In genomic region chr2L:3472242-3472641, dm6 we compare ENCODE assay signal across 1 fruit fly cellular context.
TF ChIP-seq lines count a peak whose summit lies in the region.

Gene Pgant4, plus strand, starts transcription at chr2L:3472603.

TF ChIP-seq in whole organism, embryonic, 481 proteins besides CTCF, POLR2A, EP300 and RAD21 (continued from another document and continues in another):
- TF ChIP-seq bcd (GFP tag; optimal IDR thresholded peaks at IDR 0.05; lab: Kevin White, UChicago) (peak; percentile 31), CG8089 (GFP tag; optimal IDR thresholded peaks at IDR 0.05; lab: Kevin White, UChicago) (peak; percentile 39), CG6254 (GFP tag; optimal IDR thresholded peaks at IDR 0.05; lab: Kevin White, UChicago) (no peak), Dp (GFP tag; optimal IDR thresholded peaks at IDR 0.05; lab: Kevin White, UChicago) (peak; percentile 97), CG2202 (tag; optimal IDR thresholded peaks at IDR 0.05; lab: Kevin White, UChicago) (no peak), CG14860 (GFP tag; IDR thresholded peaks at IDR 0.05; lab: Robert Waterston, UW; ENCODE audit: partially characterized antibody) (no peak), sim (GFP tag; IDR thresholded peaks at IDR 0.05; lab: Robert Waterston, UW) (no peak), Mrtf (GFP tag; IDR thresholded peaks at IDR 0.05; lab: Robert Waterston, UW) (peak; percentile 79; the same call in 2 of the 3 replicates), br (optimal IDR thresholded peaks at IDR 0.05; lab: Kevin White, UChicago) (no peak), HLH54F (GFP tag; optimal IDR thresholded peaks at IDR 0.05; lab: Kevin White, UChicago) (peak; percentile 13), Awh (GFP tag; IDR thresholded peaks at IDR 0.05; lab: Robert Waterston, UW) (0 out of 2 replicates have a peak, but pooled peaks have one; percentile 29), Atf6 (GFP tag; IDR thresholded peaks at IDR 0.05; lab: Robert Waterston, UW) (peak; percentile 68), pfk (GFP tag; optimal IDR thresholded peaks at IDR 0.05; lab: Kevin White, UChicago) (no peak), D19B (GFP tag; optimal IDR thresholded peaks at IDR 0.05; lab: Kevin White, UChicago) (no peak), CG8924 (tag; optimal IDR thresholded peaks at IDR 0.05; lab: Kevin White, UChicago) (no peak), CG10431 (GFP tag; optimal IDR thresholded peaks at IDR 0.05; lab: Kevin White, UChicago) (no peak), Mes4 (GFP tag; optimal IDR thresholded peaks at IDR 0.05; lab: Kevin White, UChicago) (no peak), CG12219 (GFP tag; optimal IDR thresholded peaks at IDR 0.05; lab: Kevin White, UChicago) (no peak), sr (GFP tag; IDR thresholded peaks at IDR 0.05; lab: Robert Waterston, UW) (peak; percentile 36; the same call in 1 of the 3 replicates), jigr1 (GFP tag; IDR thresholded peaks at IDR 0.05; lab: Robert Waterston, UW) (no peak), ara (GFP tag; IDR thresholded peaks at IDR 0.05; lab: Robert Waterston, UW) (0 out of 2 replicates have a peak, but pooled peaks have one; percentile 17), eve (GFP tag; optimal IDR thresholded peaks at IDR 0.05; lab: Kevin White, UChicago) (no peak), HmgD (GFP tag; optimal IDR thresholded peaks at IDR 0.05; lab: Kevin White, UChicago) (peak; percentile 1), sc (optimal IDR thresholded peaks at IDR 0.05; lab: Kevin White, UChicago) (no peak), sc (GFP tag; optimal IDR thresholded peaks at IDR 0.05; lab: Kevin White, UChicago) (no peak), Rfx (GFP tag; IDR thresholded peaks at IDR 0.05; lab: Robert Waterston, UW) (peak; percentile 88), CG4854 (GFP tag; optimal IDR thresholded peaks at IDR 0.05; lab: Kevin White, UChicago) (peak; percentile 26), Nf-YC (tag; optimal IDR thresholded peaks at IDR 0.05; lab: Kevin White, UChicago) (peak; percentile 37), tgo (GFP tag; IDR thresholded peaks at IDR 0.05; lab: Robert Waterston, UW) (peak; percentile 65; the same call in 2 of the 3 replicates), CG11696 (GFP tag; IDR thresholded peaks at IDR 0.05; lab: Robert Waterston, UW) (no peak), CG5953 (GFP tag; IDR thresholded peaks at IDR 0.05; lab: Robert Waterston, UW) (no peak), Ets97D (GFP tag; optimal IDR thresholded peaks at IDR 0.05; lab: Kevin White, UChicago) (no peak), Pdp1 (GFP tag; optimal IDR thresholded peaks at IDR 0.05; lab: Kevin White, UChicago) (peak; percentile 10 to 58), unc-4 (GFP tag; IDR thresholded peaks at IDR 0.05; lab: Robert Waterston, UW; ENCODE audit: partially characterized antibody) (no peak), Atf-2 (GFP tag; optimal IDR thresholded peaks at IDR 0.05; lab: Kevin White, UChicago) (no peak), CG7928 (GFP tag; optimal IDR thresholded peaks at IDR 0.05; lab: Kevin White, UChicago) (no peak), Elba2 (GFP tag; optimal IDR thresholded peaks at IDR 0.05; lab: Kevin White, UChicago) (peak; percentile 55), sima (GFP tag; optimal IDR thresholded peaks at IDR 0.05; lab: Kevin White, UChicago) (no peak), gfzf (GFP tag; optimal IDR thresholded peaks at IDR 0.05; lab: Kevin White, UChicago) (no peak), zf30C (GFP tag; optimal IDR thresholded peaks at IDR 0.05; lab: Kevin White, UChicago) (no peak), wek (GFP tag; optimal IDR thresholded peaks at IDR 0.05; lab: Kevin White, UChicago) (peak; percentile 18), Dref (GFP tag; IDR thresholded peaks at IDR 0.05; lab: Robert Waterston, UW) (peak; percentile 36; the same call in 1 of the 2 replicates), Blimp-1 (GFP tag; optimal IDR thresholded peaks at IDR 0.05; lab: Kevin White, UChicago) (no peak), CG7357 (GFP tag; IDR thresholded peaks at IDR 0.05; lab: Robert Waterston, UW) (peak; percentile 43; the same call in 1 of the 3 replicates), CG2875 (GFP tag; optimal IDR thresholded peaks at IDR 0.05; lab: Kevin White, UChicago) (peak; percentile 25), ATbp (GFP tag; optimal IDR thresholded peaks at IDR 0.05; lab: Kevin White, UChicago) (no peak), CG43689 (GFP tag; IDR thresholded peaks at IDR 0.05; lab: Robert Waterston, UW) (no peak), CG17568 (GFP tag; optimal IDR thresholded peaks at IDR 0.05; lab: Kevin White, UChicago) (no peak), CG3847 (GFP tag; IDR thresholded peaks at IDR 0.05; lab: Robert Waterston, UW) (peak; percentile 62), Oli (tag; optimal IDR thresholded peaks at IDR 0.05; lab: Kevin White, UChicago) (peak; percentile 30), klu (GFP tag; IDR thresholded peaks at IDR 0.05; lab: Robert Waterston, UW) (0 out of 2 replicates have a peak, but pooled peaks have one; percentile 20), CrebB (tag; optimal IDR thresholded peaks at IDR 0.05; lab: Kevin White, UChicago) (no peak), Ada2b (GFP tag; IDR thresholded peaks at IDR 0.05; lab: Robert Waterston, UW) (no peak), Aef1 (GFP tag; IDR thresholded peaks at IDR 0.05; lab: Robert Waterston, UW) (peak; percentile 60; the same call in 2 of the 3 replicates), vfl (GFP tag; optimal IDR thresholded peaks at IDR 0.05; lab: Kevin White, UChicago) (no peak), Vsx1 (GFP tag; optimal IDR thresholded peaks at IDR 0.05; lab: Kevin White, UChicago) (no peak), lmd (GFP tag; IDR thresholded peaks at IDR 0.05; lab: Robert Waterston, UW) (peak; percentile 60), CG13775 (GFP tag; optimal IDR thresholded peaks at IDR 0.05; lab: Kevin White, UChicago) (peak; percentile 37), Fer2 (tag; optimal IDR thresholded peaks at IDR 0.05; lab: Kevin White, UChicago) (no peak), Doc2 (GFP tag; IDR thresholded peaks at IDR 0.05; lab: Robert Waterston, UW) (no peak), dmrt11E (tag; optimal IDR thresholded peaks at IDR 0.05; lab: Kevin White, UChicago) (peak; percentile 22), CG6683 (GFP tag; optimal IDR thresholded peaks at IDR 0.05; lab: Kevin White, UChicago) (no peak), dm (GFP tag; optimal IDR thresholded peaks at IDR 0.05; lab: Kevin White, UChicago) (no peak), h (optimal IDR thresholded peaks at IDR 0.05; lab: Kevin White, UChicago) (no peak), fu2 (GFP tag; optimal IDR thresholded peaks at IDR 0.05; lab: Kevin White, UChicago) (no peak), sens-2 (GFP tag; IDR thresholded peaks at IDR 0.05; lab: Robert Waterston, UW) (peak; percentile 41; the same call in 1 of the 2 replicates), cwo (GFP tag; optimal IDR thresholded peaks at IDR 0.05; lab: Kevin White, UChicago) (no peak), CG12769 (tag; optimal IDR thresholded peaks at IDR 0.05; lab: Kevin White, UChicago) (no peak), ash1 (GFP tag; optimal IDR thresholded peaks at IDR 0.05; lab: Kevin White, UChicago) (no peak), CG12104 (GFP tag; optimal IDR thresholded peaks at IDR 0.05; lab: Kevin White, UChicago) (no peak), CG15514 (GFP tag; optimal IDR thresholded peaks at IDR 0.05; lab: Kevin White, UChicago) (peak; percentile 53), ro (GFP tag; IDR thresholded peaks at IDR 0.05; lab: Robert Waterston, UW) (peak; percentile 29; the same call in 1 of the 2 replicates), nmo (GFP tag; optimal IDR thresholded peaks at IDR 0.05; lab: Kevin White, UChicago) (peak; percentile 46), tna (GFP tag; IDR thresholded peaks at IDR 0.05; lab: Robert Waterston, UW; ENCODE audit: partially characterized antibody) (no peak), CG17361 (GFP tag; IDR thresholded peaks at IDR 0.05; lab: Robert Waterston, UW) (peak; percentile 57; the same call in 1 of the 3 replicates), jumu (GFP tag; optimal IDR thresholded peaks at IDR 0.05; lab: Kevin White, UChicago) (no peak), CG2199 (GFP tag; IDR thresholded peaks at IDR 0.05; lab: Robert Waterston, UW) (peak; percentile 79), CG6689 (GFP tag; IDR thresholded peaks at IDR 0.05; lab: Robert Waterston, UW) (peak; percentile 37; the same call in 1 of the 2 replicates), chif (GFP tag; optimal IDR thresholded peaks at IDR 0.05; lab: Kevin White, UChicago) (peak; percentile 1 to 48), H15 (GFP tag; IDR thresholded peaks at IDR 0.05; lab: Robert Waterston, UW) (peak; percentile 69; the same call in 2 of the 3 replicates), Dip2 (GFP tag; IDR thresholded peaks at IDR 0.05; lab: Robert Waterston, UW) (peak; percentile 98), ase (GFP tag; IDR thresholded peaks at IDR 0.05; lab: Robert Waterston, UW) (peak; percentile 52; the same call in 1 of the 3 replicates), Jarid2 (GFP tag; optimal IDR thresholded peaks at IDR 0.05; lab: Kevin White, UChicago) (no peak), tin (GFP tag; optimal IDR thresholded peaks at IDR 0.05; lab: Kevin White, UChicago) (peak; percentile 71), Med (GFP tag; lab: Kevin White, UChicago) (peak; percentile 83), CG2889 (GFP tag; IDR thresholded peaks at IDR 0.05; lab: Robert Waterston, UW) (peak; percentile 40; the same call in 1 of the 3 replicates), CG4424 (GFP tag; optimal IDR thresholded peaks at IDR 0.05; lab: Kevin White, UChicago) (peak; percentile 56), CG34376 (GFP tag; optimal IDR thresholded peaks at IDR 0.05; lab: Kevin White, UChicago) (peak; percentile 13), en (GFP tag; optimal IDR thresholded peaks at IDR 0.05; lab: Kevin White, UChicago) (no peak), Fer3 (tag; optimal IDR thresholded peaks at IDR 0.05; lab: Kevin White, UChicago) (no peak), Dfd (GFP tag; optimal IDR thresholded peaks at IDR 0.05; lab: Kevin White, UChicago) (no peak), Rx (GFP tag; IDR thresholded peaks at IDR 0.05; lab: Robert Waterston, UW) (peak; percentile 40; the same call in 1 of the 2 replicates), ato (GFP tag; IDR thresholded peaks at IDR 0.05; lab: Robert Waterston, UW; ENCODE audit: partially characterized antibody) (no peak), YL-1 (GFP tag; optimal IDR thresholded peaks at IDR 0.05; lab: Kevin White, UChicago) (no peak), Nf-YA (GFP tag; IDR thresholded peaks at IDR 0.05; lab: Robert Waterston, UW) (peak; percentile 15; the same call in 1 of the 2 replicates), TFAM (GFP tag; optimal IDR thresholded peaks at IDR 0.05; lab: Kevin White, UChicago) (no peak), CG7372 (GFP tag; IDR thresholded peaks at IDR 0.05; lab: Robert Waterston, UW) (peak; percentile 55; the same call in 1 of the 2 replicates), CG14710 (tag; optimal IDR thresholded peaks at IDR 0.05; lab: Kevin White, UChicago) (no peak), Hr39 (optimal IDR thresholded peaks at IDR 0.05; lab: Kevin White, UChicago) (no peak), Antp (GFP tag; optimal IDR thresholded peaks at IDR 0.05; lab: Kevin White, UChicago) (peak; percentile 60), CG42726 (GFP tag; IDR thresholded peaks at IDR 0.05; lab: Robert Waterston, UW; ENCODE audit: partially characterized antibody) (peak; percentile 81), CG11504 (tag; optimal IDR thresholded peaks at IDR 0.05; lab: Kevin White, UChicago) (no peak), CG7987 (GFP tag; optimal IDR thresholded peaks at IDR 0.05; lab: Kevin White, UChicago) (peak; percentile 38), seq (GFP tag; IDR thresholded peaks at IDR 0.05; lab: Robert Waterston, UW) (no peak), CG12299 (tag; optimal IDR thresholded peaks at IDR 0.05; lab: Kevin White, UChicago) (no peak), NC2α (GFP tag; optimal IDR thresholded peaks at IDR 0.05; lab: Kevin White, UChicago) (no peak), Hey (tag; optimal IDR thresholded peaks at IDR 0.05; lab: Kevin White, UChicago) (no peak), H2.0 (GFP tag; IDR thresholded peaks at IDR 0.05; lab: Robert Waterston, UW) (peak; percentile 36), CG17612 (GFP tag; IDR thresholded peaks at IDR 0.05; lab: Robert Waterston, UW) (no peak), ttk (GFP tag; IDR thresholded peaks at IDR 0.05; lab: Robert Waterston, UW) (peak; percentile 46; the same call in 1 of the 2 replicates), Fer1 (GFP tag; optimal IDR thresholded peaks at IDR 0.05; lab: Kevin White, UChicago) (peak; percentile 39), Ssrp (tag; optimal IDR thresholded peaks at IDR 0.05; lab: Kevin White, UChicago) (no peak), NFAT (GFP tag; IDR thresholded peaks at IDR 0.05; lab: Robert Waterston, UW) (peak; percentile 94), Dad (GFP tag; optimal IDR thresholded peaks at IDR 0.05; lab: Kevin White, UChicago) (no peak), CG32532 (GFP tag; IDR thresholded peaks at IDR 0.05; lab: Robert Waterston, UW) (peak; percentile 93), CG3726 (GFP tag; IDR thresholded peaks at IDR 0.05; lab: Robert Waterston, UW) (no peak), CG1529 (GFP tag; optimal IDR thresholded peaks at IDR 0.05; lab: Kevin White, UChicago) (no peak), Hand (GFP tag; optimal IDR thresholded peaks at IDR 0.05; lab: Kevin White, UChicago) (no peak), Ravus (GFP tag; IDR thresholded peaks at IDR 0.05; lab: Robert Waterston, UW) (no peak), CG4730 (GFP tag; IDR thresholded peaks at IDR 0.05; lab: Robert Waterston, UW) (no peak; the same call in 1 of the 2 replicates), Lpt (GFP tag; optimal IDR thresholded peaks at IDR 0.05; lab: Kevin White, UChicago) (no peak), CG10654 (GFP tag; optimal IDR thresholded peaks at IDR 0.05; lab: Kevin White, UChicago) (peak; percentile 28), CG8281 (tag; optimal IDR thresholded peaks at IDR 0.05; lab: Kevin White, UChicago) (no peak), gro (GFP tag; optimal IDR thresholded peaks at IDR 0.05; lab: Kevin White, UChicago) (no peak), bab2 (GFP tag; optimal IDR thresholded peaks at IDR 0.05; lab: Kevin White, UChicago) (peak; percentile 48), ind (GFP tag; optimal IDR thresholded peaks at IDR 0.05; lab: Kevin White, UChicago) (peak; percentile 43), crc (GFP tag; optimal IDR thresholded peaks at IDR 0.05; lab: Kevin White, UChicago) (no peak), dan (GFP tag; IDR thresholded peaks at IDR 0.05; lab: Robert Waterston, UW) (no peak), Hr51 (GFP tag; optimal IDR thresholded peaks at IDR 0.05; lab: Kevin White, UChicago) (no peak), oc (tag; optimal IDR thresholded peaks at IDR 0.05; lab: Kevin White, UChicago) (no peak), Taf1 (GFP tag; IDR thresholded peaks at IDR 0.05; lab: Robert Waterston, UW) (peak; percentile 48; the same call in 1 of the 2 replicates), CG3163 (GFP tag; optimal IDR thresholded peaks at IDR 0.05; lab: Kevin White, UChicago) (no peak), CG9437 (GFP tag; optimal IDR thresholded peaks at IDR 0.05; lab: Kevin White, UChicago) (no peak)
